Fruit fly (Drosophila melanogaster): ENCODE results near the gene CG46439.

The CG46439 gene

DNA sequence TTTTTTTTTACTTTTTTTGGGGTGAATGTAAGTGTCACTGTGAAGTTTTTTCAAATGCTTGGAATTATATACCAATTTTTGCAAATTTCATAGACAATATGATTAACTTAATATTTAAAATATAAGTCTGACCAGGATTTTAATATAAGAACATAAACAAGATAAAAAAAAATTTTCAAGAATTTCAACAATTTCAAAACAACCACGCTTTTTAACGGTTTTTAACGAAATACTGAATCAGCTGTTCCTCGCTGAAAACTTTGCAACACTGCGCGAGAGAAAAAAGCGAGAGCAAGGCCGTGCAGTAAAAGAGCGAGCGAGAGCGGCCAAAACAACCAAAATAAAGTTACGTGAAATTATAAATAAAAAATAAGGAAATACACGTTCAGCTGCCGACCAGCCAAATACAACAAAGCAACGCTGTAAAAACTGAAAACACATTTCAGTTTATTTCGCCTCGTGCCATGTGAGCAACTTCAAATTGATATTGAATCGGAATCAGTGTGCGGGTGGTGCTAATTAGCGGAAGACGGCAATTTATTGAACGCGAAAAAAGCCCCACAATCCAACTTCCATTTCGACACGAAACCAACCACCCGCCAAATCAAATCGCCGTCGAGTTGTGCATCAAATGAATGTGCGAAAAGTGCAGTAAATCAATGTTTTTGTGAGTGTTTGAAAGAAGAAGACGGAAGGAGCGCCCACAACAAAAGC lies at the start of gene CG46439, which contains the start of the genes Iyd and CG33947:
TSS of gene CG46439 (minus strand) at position 51 of the 714 bp plus-strand sequence.
TSS of gene Iyd (minus strand) at position 51 of the 714 bp plus-strand sequence.
TSS of gene CG33947 (plus strand) at position 302 of the 714 bp plus-strand sequence.
- no peak for TF ChIP-seq tai (GFP tag; optimal IDR thresholded peaks at IDR 0.05)
- TF ChIP-seq Vsx2 (GFP tag; optimal IDR thresholded peaks at IDR 0.05; ENCODE audit: partially characterized antibody) = peak; percentile 75
- peak; percentile 49 for TF ChIP-seq Hnf4 (GFP tag; optimal IDR thresholded peaks at IDR 0.05)
- no peak for TF ChIP-seq jim (GFP tag; optimal IDR thresholded peaks at IDR 0.05)
- TF ChIP-seq Sp1 (GFP tag; optimal IDR thresholded peaks at IDR 0.05) = peak; percentile 53
- TF ChIP-seq OdsH (GFP tag; optimal IDR thresholded peaks at IDR 0.05) = no peak
- TF ChIP-seq dl (GFP tag; optimal IDR thresholded peaks at IDR 0.05; ENCODE audit: insufficient read depth in 1 of 2, partially characterized antibody in 2 of 2) = no peak
- peak; percentile 16 for TF ChIP-seq rgr (GFP tag; optimal IDR thresholded peaks at IDR 0.05)
- TF ChIP-seq CG9705 (GFP tag; optimal IDR thresholded peaks at IDR 0.05) = no peak
- peak; percentile 50 for TF ChIP-seq fru (GFP tag; optimal IDR thresholded peaks at IDR 0.05)
- no peak for TF ChIP-seq lola (GFP tag; optimal IDR thresholded peaks at IDR 0.05)
- TF ChIP-seq CG32264 (GFP tag; optimal IDR thresholded peaks at IDR 0.05) = peak; percentile 67
- peak; percentile 78 for TF ChIP-seq brk (GFP tag; optimal IDR thresholded peaks at IDR 0.05)
- TF ChIP-seq sv (GFP tag; optimal IDR thresholded peaks at IDR 0.05) = no peak
- peak; percentile 23 for TF ChIP-seq HLH106 (tag; optimal IDR thresholded peaks at IDR 0.05)
- peak; percentile 54 for TF ChIP-seq psq (GFP tag; optimal IDR thresholded peaks at IDR 0.05)
- peak; percentile 80 for TF ChIP-seq sage (GFP tag; optimal IDR thresholded peaks at IDR 0.05)
- TF ChIP-seq CrebA (GFP tag; optimal IDR thresholded peaks at IDR 0.05; ENCODE audit: borderline replicate concordance) = no peak
- TF ChIP-seq pan (optimal IDR thresholded peaks at IDR 0.05) = no peak
- no peak for TF ChIP-seq Dfd (GFP tag; optimal IDR thresholded peaks at IDR 0.05)
- peak; percentile 43 for TF ChIP-seq br (GFP tag; optimal IDR thresholded peaks at IDR 0.05)
- peak; percentile 34 for TF ChIP-seq Jra (GFP tag; optimal IDR thresholded peaks at IDR 0.05)
- no peak for TF ChIP-seq ey (GFP tag; optimal IDR thresholded peaks at IDR 0.05)
- no peak for TF ChIP-seq N (GFP tag; optimal IDR thresholded peaks at IDR 0.05)
- peak; percentile 7 for TF ChIP-seq Myc (optimal IDR thresholded peaks at IDR 0.05)
- TF ChIP-seq foxo (GFP tag; optimal IDR thresholded peaks at IDR 0.05) = peak; percentile 21 to 41
- no peak for TF ChIP-seq dmrt93B (GFP tag; optimal IDR thresholded peaks at IDR 0.05)
- TF ChIP-seq Hr78 (GFP tag; optimal IDR thresholded peaks at IDR 0.05) = no peak
- no peak for TF ChIP-seq Hr83 (GFP tag; optimal IDR thresholded peaks at IDR 0.05; ENCODE audit: poor library complexity, severe bottlenecking)
- TF ChIP-seq woc (GFP tag; optimal IDR thresholded peaks at IDR 0.05) = peak; percentile 16
- peak; percentile 43 for TF ChIP-seq h (GFP tag; optimal IDR thresholded peaks at IDR 0.05)
- TF ChIP-seq GATAd (GFP tag; optimal IDR thresholded peaks at IDR 0.05) = no peak
- TF ChIP-seq Rel (GFP tag; optimal IDR thresholded peaks at IDR 0.05) = no peak
- peak; percentile 90 for TF ChIP-seq Rel (tag; optimal IDR thresholded peaks at IDR 0.05)
- peak; percentile 40 for TF ChIP-seq Dif (GFP tag; optimal IDR thresholded peaks at IDR 0.05; ENCODE audit: partially characterized antibody)
- no peak for TF ChIP-seq usp (GFP tag; optimal IDR thresholded peaks at IDR 0.05)
- no peak for TF ChIP-seq Abd-B (GFP tag; optimal IDR thresholded peaks at IDR 0.05)
- no peak for TF ChIP-seq dsf (GFP tag; optimal IDR thresholded peaks at IDR 0.05; ENCODE audit: borderline replicate concordance)
- no peak for TF ChIP-seq Mio (GFP tag; optimal IDR thresholded peaks at IDR 0.05)

- TF ChIP-seq dsf (GFP tag; optimal IDR thresholded peaks at IDR 0.05; ENCODE audit: borderline replicate concordance) (no peak), fru (GFP tag; optimal IDR thresholded peaks at IDR 0.05) (no peak), woc (GFP tag; optimal IDR thresholded peaks at IDR 0.05) (no peak), Mio (GFP tag; optimal IDR thresholded peaks at IDR 0.05) (no peak), Abd-B (GFP tag; optimal IDR thresholded peaks at IDR 0.05) (no peak), CG32264 (GFP tag; optimal IDR thresholded peaks at IDR 0.05) (no peak), Vsx2 (GFP tag; optimal IDR thresholded peaks at IDR 0.05; ENCODE audit: partially characterized antibody) (no peak), psq (GFP tag; optimal IDR thresholded peaks at IDR 0.05) (no peak), brk (GFP tag; optimal IDR thresholded peaks at IDR 0.05) (no peak), foxo (GFP tag; optimal IDR thresholded peaks at IDR 0.05) (no peak), sv (GFP tag; optimal IDR thresholded peaks at IDR 0.05) (no peak), dl (GFP tag; optimal IDR thresholded peaks at IDR 0.05; ENCODE audit: insufficient read depth in 1 of 2, partially characterized antibody in 2 of 2) (no peak)
Observed at dm6 chr3L:11145065-11145464, 49.0 kb upstream of the CG46439 start.
